Fruit fly (Drosophila melanogaster): ENCODE results near the gene GCS2beta.

DNA sequence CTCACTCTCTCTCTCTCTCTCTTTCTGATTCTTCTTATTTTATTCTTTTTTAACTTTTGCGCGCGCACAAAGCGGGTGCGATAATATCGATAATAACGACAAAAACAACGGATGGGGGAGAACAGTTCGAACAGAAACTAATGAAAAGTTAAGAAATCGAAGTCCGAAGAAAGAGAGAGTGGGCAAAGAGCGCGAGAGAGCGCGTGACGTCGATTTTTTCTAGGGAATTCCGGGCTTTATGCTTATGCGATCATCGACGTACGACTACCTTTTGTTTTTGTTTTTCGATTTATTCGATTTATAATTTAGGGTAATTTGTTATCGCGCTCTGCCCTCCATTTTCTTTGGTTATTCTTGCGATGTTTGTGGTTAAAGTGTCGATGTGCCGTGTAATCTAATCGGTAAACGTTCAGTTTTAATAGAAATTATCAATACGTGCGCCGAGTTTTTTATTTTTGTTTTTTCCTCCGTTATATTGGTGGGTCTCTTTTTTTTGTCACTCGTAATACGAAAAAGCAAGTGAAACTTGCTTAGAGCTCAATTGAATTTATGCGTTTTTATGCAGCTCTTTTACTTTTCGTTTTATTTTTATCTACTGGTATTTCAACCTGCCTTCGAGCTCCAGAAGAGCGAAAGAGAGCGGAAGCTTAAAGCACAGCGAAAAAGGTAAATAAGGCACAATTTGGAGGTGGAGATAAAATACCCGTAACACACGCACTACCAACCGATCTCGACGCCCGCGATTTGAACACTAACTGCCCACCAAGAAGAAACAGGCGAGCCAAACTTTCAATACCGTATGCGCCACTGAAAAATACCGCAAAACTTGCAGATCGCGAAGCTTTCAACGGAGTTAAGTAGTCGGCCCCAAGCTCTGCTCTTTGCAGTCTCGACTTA, 34.3 kb downstream of the GCS2beta start, which contains the start of gene dl:
- no peak for TF ChIP-seq CG5204 (GFP tag; optimal IDR thresholded peaks at IDR 0.05)
- peak; percentile 86 for TF ChIP-seq kay (GFP tag; ENCODE audit: borderline replicate concordance)
- TF ChIP-seq bab1 (GFP tag; optimal IDR thresholded peaks at IDR 0.05) = no peak

Measured in whole organism, adult.